Fruit fly (Drosophila melanogaster) whole organism, embryonic: Measurements from ENCODE around the gene Nep6.
A peak's percentile ranks its signal among the peaks of the same experiment; 100 is the strongest.

ENCODE experiments used
- Asciz ChIP-seq: fragments of 200-800 bp; sonication (Bioruptor generic); optimal IDR thresholded peaks from 2 replicates; lab custom pipeline; 2017; ENCODE audit warnings: missing biosample characterization, mild to moderate bottlenecking, missing genetic modification characterization, missing genetic modification reagents
- CG10462 ChIP-seq: fragments of 200-800 bp; sonication (Bioruptor generic); optimal IDR thresholded peaks from 2 replicates; lab custom pipeline; 2016; ENCODE audit warnings: missing biosample characterization, missing genetic modification characterization
- CG10565 ChIP-seq: fragments of 200-800 bp; sonication (Bioruptor generic); optimal IDR thresholded peaks from 3 replicates; lab custom pipeline; 2016; ENCODE audit warnings: missing biosample characterization, mild to moderate bottlenecking, missing genetic modification characterization
- CG10959 ChIP-seq: fragments of 200-800 bp; sonication (Bioruptor generic); IDR thresholded peaks from 2 replicates; pipeline ENCODE4 v1.3.6; 2022; ENCODE audit warnings: missing biosample characterization, missing genetic modification characterization
- CG10979 ChIP-seq: fragments of 200-800 bp; sonication (Bioruptor generic); optimal IDR thresholded peaks from 2 replicates; lab custom pipeline; 2018; ENCODE audit warnings: missing biosample characterization, mild to moderate bottlenecking, missing genetic modification characterization, moderate library complexity
- CG12299 ChIP-seq: fragments of 200-800 bp; sonication (Bioruptor generic); optimal IDR thresholded peaks from 2 replicates; lab custom pipeline; 2018; ENCODE audit warnings: missing biosample characterization, mild to moderate bottlenecking, missing genetic modification characterization
- CG1233 ChIP-seq: fragments of 200-800 bp; sonication (Bioruptor generic); optimal IDR thresholded peaks from 4 replicates; lab custom pipeline; 2018; ENCODE audit warnings: missing biosample characterization, mild to moderate bottlenecking, missing genetic modification characterization
- CG12659 ChIP-seq: fragments of 200-800 bp; sonication (Bioruptor generic); optimal IDR thresholded peaks from 3 replicates; lab custom pipeline; 2017; ENCODE audit warnings: mild to moderate bottlenecking, missing biosample characterization, missing genetic modification reagents, missing genetic modification characterization
- CG13894 ChIP-seq: fragments of 200-800 bp; sonication (Bioruptor generic); optimal IDR thresholded peaks from 3 replicates; lab custom pipeline; 2018; ENCODE audit warnings: missing biosample characterization, mild to moderate bottlenecking, missing genetic modification characterization, moderate library complexity
- CG15479 ChIP-seq: fragments of 200-800 bp; sonication (Bioruptor generic); optimal IDR thresholded peaks from 3 replicates; lab custom pipeline; 2019; ENCODE audit warnings: missing biosample characterization, mild to moderate bottlenecking, missing genetic modification characterization, moderate library complexity
- CG17359 ChIP-seq: fragments of 200-800 bp; sonication (Bioruptor generic); optimal IDR thresholded peaks from 3 replicates; lab custom pipeline; 2018; ENCODE audit warnings: missing biosample characterization, mild to moderate bottlenecking, missing genetic modification characterization, moderate library complexity
- CG2129 ChIP-seq: fragments of 200-800 bp; sonication (Bioruptor generic); IDR thresholded peaks from 2 replicates; pipeline ENCODE4 v1.3.6; 2022; ENCODE audit warnings: missing biosample characterization, missing genetic modification characterization; ENCODE audit not compliant: partially characterized antibody
- CG2712 ChIP-seq: fragments of 200-800 bp; optimal IDR thresholded peaks from 3 replicates; lab custom pipeline; 2019; ENCODE audit warnings: missing biosample characterization, mild to moderate bottlenecking, missing genetic modification characterization, moderate library complexity
- CG30403 ChIP-seq: fragments of 200-800 bp; sonication (Bioruptor generic); optimal IDR thresholded peaks from 3 replicates; lab custom pipeline; 2016; ENCODE audit warnings: missing biosample characterization, missing genetic modification characterization
- CG43689 ChIP-seq: fragments of 200-800 bp; sonication (Bioruptor generic); IDR thresholded peaks from 2 replicates; pipeline ENCODE4 v1.3.6; 2022; ENCODE audit warnings: missing biosample characterization, missing genetic modification characterization
- CG4617 ChIP-seq: fragments of 200-800 bp; sonication (Bioruptor generic); optimal IDR thresholded peaks from 3 replicates; lab custom pipeline; 2016; ENCODE audit warnings: missing biosample characterization, missing genetic modification characterization, borderline replicate concordance
- CG4854 ChIP-seq: fragments of 200-800 bp; sonication (Bioruptor generic); optimal IDR thresholded peaks from 2 replicates; lab custom pipeline; 2016; ENCODE audit warnings: missing biosample characterization, missing genetic modification characterization, inconsistent platforms
- CG5180 ChIP-seq: fragments of 200-800 bp; sonication (Bioruptor generic); optimal IDR thresholded peaks from 3 replicates; lab custom pipeline; 2017; ENCODE audit warnings: missing biosample characterization, missing genetic modification characterization, mild to moderate bottlenecking, moderate library complexity, missing genetic modification reagents
- CG5953 ChIP-seq: fragments of 200-800 bp; sonication (Bioruptor generic); IDR thresholded peaks from 2 replicates; pipeline ENCODE4 v1.3.6; 2022; ENCODE audit warnings: missing biosample characterization, missing genetic modification characterization
- CG6854 ChIP-seq: fragments of 200-800 bp; sonication (Bioruptor generic); optimal IDR thresholded peaks from 3 replicates; lab custom pipeline; 2017; ENCODE audit warnings: missing biosample characterization, mild to moderate bottlenecking, missing genetic modification characterization
- CG9215 ChIP-seq: fragments of 200-800 bp; sonication (Bioruptor generic); IDR thresholded peaks from 2 replicates; pipeline ENCODE4 v1.3.6; 2022; ENCODE audit warnings: missing biosample characterization, missing genetic modification characterization
- Chrac-16 ChIP-seq: fragments of 200-800 bp; sonication (Bioruptor generic); optimal IDR thresholded peaks from 3 replicates; lab custom pipeline; 2016; ENCODE audit warnings: missing biosample characterization, missing genetic modification characterization
- D19B ChIP-seq: fragments of 200-800 bp; sonication (Bioruptor generic); optimal IDR thresholded peaks from 2 replicates; lab custom pipeline; 2017; ENCODE audit warnings: missing biosample characterization, mild to moderate bottlenecking, missing genetic modification characterization
- Dad ChIP-seq: fragments of 200-800 bp; sonication (Bioruptor generic); optimal IDR thresholded peaks from 3 replicates; lab custom pipeline; 2016; ENCODE audit warnings: missing biosample characterization, missing genetic modification characterization
- Dref ChIP-seq: fragments of 200-800 bp; sonication (Bioruptor generic); IDR thresholded peaks from 2 replicates; pipeline ENCODE4 v1.3.6; 2022; ENCODE audit warnings: missing biosample characterization, missing genetic modification characterization
- E2f2 ChIP-seq: fragments of 200-800 bp; sonication (Bioruptor generic); IDR thresholded peaks from 2 replicates; pipeline ENCODE4 v1.3.6; 2022; ENCODE audit warnings: missing biosample characterization, missing genetic modification characterization
- Fer2 ChIP-seq: fragments of 200-800 bp; sonication (Bioruptor generic); optimal IDR thresholded peaks from 2 replicates; lab custom pipeline; 2018; ENCODE audit warnings: missing biosample characterization, mild to moderate bottlenecking, missing genetic modification characterization, moderate library complexity
- Gsc ChIP-seq: fragments of 200-800 bp; sonication (Bioruptor generic); IDR thresholded peaks from 2 replicates; pipeline ENCODE4 v1.3.6; 2022; ENCODE audit warnings: missing biosample characterization, missing genetic modification characterization
- Lpt ChIP-seq: fragments of >200 bp; optimal IDR thresholded peaks from 2 replicates; lab custom pipeline; 2018; ENCODE audit warnings: missing biosample characterization, missing genetic modification characterization
- Med ChIP-seq: fragments of 200-800 bp; sonication (Bioruptor generic); peaks from one replicate; lab custom pipeline; 2016; ENCODE audit warnings: missing biosample characterization, missing genetic modification characterization, mild to moderate bottlenecking, inconsistent platforms, moderate library complexity
- Nf-YA ChIP-seq: fragments of 200-800 bp; sonication (Bioruptor generic); IDR thresholded peaks from 2 replicates; pipeline ENCODE4 v1.3.6; 2022; ENCODE audit warnings: missing biosample characterization, missing genetic modification characterization
- Rx ChIP-seq: fragments of 200-800 bp; sonication (Bioruptor generic); IDR thresholded peaks from 2 replicates; pipeline ENCODE4 v1.3.6; 2022; ENCODE audit warnings: missing biosample characterization, missing genetic modification characterization
- chinmo ChIP-seq: fragments of 200-800 bp; sonication (Bioruptor generic); IDR thresholded peaks from 4 replicates; pipeline ENCODE4 v1.3.6; 2022; ENCODE audit warnings: missing biosample characterization, missing genetic modification characterization; ENCODE audit not compliant: partially characterized antibody
- dati ChIP-seq: fragments of 200-800 bp; sonication (Bioruptor generic); IDR thresholded peaks from 2 replicates; pipeline ENCODE4 v1.3.6; 2022; ENCODE audit warnings: missing biosample characterization, missing genetic modification characterization
- disco-r ChIP-seq: fragments of 200-800 bp; sonication (Bioruptor generic); optimal IDR thresholded peaks from 2 replicates; lab custom pipeline; 2016; ENCODE audit warnings: missing biosample characterization, missing genetic modification characterization
- exex ChIP-seq: fragments of 200-800 bp; sonication (Bioruptor generic); optimal IDR thresholded peaks from 4 replicates; lab custom pipeline; 2018; ENCODE audit warnings: missing biosample characterization, mild to moderate bottlenecking, missing genetic modification characterization, moderate library complexity
- eyg ChIP-seq: fragments of 200-800 bp; sonication (Bioruptor generic); optimal IDR thresholded peaks from 3 replicates; lab custom pipeline; 2016; ENCODE audit warnings: missing biosample characterization, missing genetic modification characterization
- fd64A ChIP-seq: fragments of 200-800 bp; sonication (Bioruptor generic); optimal IDR thresholded peaks from 3 replicates; lab custom pipeline; 2018; ENCODE audit warnings: missing biosample characterization, mild to moderate bottlenecking, missing genetic modification characterization
- hbn ChIP-seq: fragments of 200-800 bp; sonication (Bioruptor generic); IDR thresholded peaks from 2 replicates; pipeline ENCODE4 v1.3.6; 2022; ENCODE audit warnings: missing biosample characterization, missing genetic modification characterization; ENCODE audit not compliant: partially characterized antibody
- inv ChIP-seq: fragments of 200-800 bp; sonication (Bioruptor generic); IDR thresholded peaks from 2 replicates; pipeline ENCODE4 v1.3.6; 2022; ENCODE audit warnings: missing biosample characterization, missing genetic modification characterization; ENCODE audit not compliant: partially characterized antibody
- luna ChIP-seq: fragments of 200-800 bp; sonication (Bioruptor generic); optimal IDR thresholded peaks from 2 replicates; lab custom pipeline; 2016; ENCODE audit warnings: missing biosample characterization, missing genetic modification characterization
- maf-S ChIP-seq: fragments of 200-800 bp; sonication (Bioruptor generic); optimal IDR thresholded peaks from 2 replicates; lab custom pipeline; 2016; ENCODE audit warnings: missing biosample characterization, missing genetic modification characterization
- mld ChIP-seq: fragments of 200-800 bp; sonication (Bioruptor generic); IDR thresholded peaks from 3 replicates; pipeline ENCODE4 v1.3.6; 2022; ENCODE audit warnings: missing biosample characterization, missing genetic modification characterization; ENCODE audit not compliant: partially characterized antibody
- nerfin-1 ChIP-seq: fragments of 200-800 bp; sonication (Bioruptor generic); optimal IDR thresholded peaks from 3 replicates; lab custom pipeline; 2019; ENCODE audit warnings: missing biosample characterization, mild to moderate bottlenecking, missing genetic modification characterization, moderate library complexity
- odd ChIP-seq: fragments of 200-800 bp; sonication (Bioruptor generic); optimal IDR thresholded peaks from 2 replicates; lab custom pipeline; 2017; ENCODE audit warnings: missing biosample characterization, mild to moderate bottlenecking, missing genetic modification characterization
- seq ChIP-seq: fragments of 200-800 bp; sonication (Bioruptor generic); IDR thresholded peaks from 2 replicates; pipeline ENCODE4 v1.3.6; 2022; ENCODE audit warnings: missing biosample characterization, missing genetic modification characterization
- ssp ChIP-seq: fragments of 200-800 bp; sonication (Bioruptor generic); IDR thresholded peaks from 2 replicates; pipeline ENCODE4 v1.3.6; 2022; ENCODE audit warnings: missing biosample characterization, missing genetic modification characterization
- stc ChIP-seq: fragments of 200-800 bp; sonication (Bioruptor generic); IDR thresholded peaks from 2 replicates; pipeline ENCODE4 v1.3.6; 2022; ENCODE audit warnings: missing biosample characterization, missing genetic modification characterization
- tio ChIP-seq: fragments of 200-800 bp; sonication (Bioruptor generic); optimal IDR thresholded peaks from 2 replicates; lab custom pipeline; 2017; ENCODE audit warnings: missing biosample characterization, missing genetic modification characterization, inconsistent platforms
- zen2 ChIP-seq: fragments of 200-800 bp; sonication (Bioruptor generic); IDR thresholded peaks from 3 replicates; pipeline ENCODE4 v1.3.6; 2022; ENCODE audit warnings: missing biosample characterization, missing genetic modification characterization; ENCODE audit not compliant: partially characterized antibody
- zfh1 ChIP-seq: fragments of 200-800 bp; sonication (Bioruptor generic); IDR thresholded peaks from 3 replicates; pipeline ENCODE4 v1.3.6; 2022; ENCODE audit warnings: missing biosample characterization, missing genetic modification characterization

Nep6 gene

DNA sequence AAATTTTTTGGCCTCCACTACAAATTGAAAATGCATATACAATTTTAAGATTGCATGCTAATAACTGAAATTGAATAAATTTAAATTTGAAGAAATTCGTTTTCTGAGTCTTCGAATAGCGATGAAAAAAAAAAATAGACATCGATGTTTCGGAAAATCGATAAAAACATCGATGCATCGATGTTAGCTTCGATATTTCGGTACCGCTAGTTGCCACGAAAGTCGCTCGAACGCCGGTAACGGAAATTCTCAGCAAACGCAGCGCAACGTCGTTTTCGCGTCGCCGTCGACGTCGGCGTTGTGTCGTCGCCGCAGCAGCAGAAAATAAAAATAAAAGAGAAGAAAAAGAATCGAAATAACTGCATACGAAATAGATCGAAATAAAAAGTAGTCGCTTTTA lies 36.4 kb upstream of the Nep6 start, which contains the start of gene Agpat1 (continued):
- TF ChIP-seq ssp (no peak), Nf-YA (no peak), luna (GFP tag; lab: Kevin White, UChicago) (no peak), inv (GFP tag; lab: Robert Waterston, UW) (peak; percentile 55), CG13894 (tag; lab: Kevin White, UChicago) (no peak), Dad (GFP tag; lab: Kevin White, UChicago) (no peak), CG30403 (no peak), CG10565 (GFP tag; lab: Kevin White, UChicago) (no peak), zfh1 (GFP tag; lab: Robert Waterston, UW) (no peak), CG6854 (GFP tag; lab: Kevin White, UChicago) (no peak), CG10979 (tag; lab: Kevin White, UChicago) (no peak), zen2 (peak; percentile 65), seq (GFP tag; lab: Robert Waterston, UW) (no peak), CG5180 (no peak), Chrac-16 (GFP tag; lab: Kevin White, UChicago) (no peak), Lpt (GFP tag; lab: Kevin White, UChicago) (no peak), CG12659 (no peak), Rx (GFP tag; lab: Robert Waterston, UW) (no peak), Dref (GFP tag; lab: Robert Waterston, UW) (peak; percentile 78), CG17359 (peak; percentile 2), CG43689 (GFP tag; lab: Robert Waterston, UW) (no peak), dati (no peak), eyg (GFP tag; lab: Kevin White, UChicago) (no peak), CG9215 (no peak), CG2712 (tag; lab: Kevin White, UChicago) (no peak), D19B (no peak), CG2129 (GFP tag; lab: Robert Waterston, UW) (peak; percentile 68), CG1233 (GFP tag; lab: Kevin White, UChicago) (no peak), CG12299 (no peak), CG4854 (GFP tag; lab: Kevin White, UChicago) (no peak), chinmo (GFP tag; lab: Robert Waterston, UW) (peak; percentile 88; the same call in 3 of the 4 replicates), nerfin-1 (tag; lab: Kevin White, UChicago) (no peak), fd64A (GFP tag; lab: Kevin White, UChicago) (no peak), exex (no peak), hbn (peak; percentile 80), maf-S (GFP tag; lab: Kevin White, UChicago) (no peak), E2f2 (GFP tag; lab: Robert Waterston, UW) (peak; percentile 34), disco-r (no peak), Gsc (GFP tag; lab: Robert Waterston, UW) (no peak), CG4617 (GFP tag; lab: Kevin White, UChicago) (no peak), tio (GFP tag; lab: Kevin White, UChicago) (no peak), odd (GFP tag; lab: Kevin White, UChicago) (no peak), CG5953 (GFP tag; lab: Robert Waterston, UW) (no peak), CG15479 (GFP tag; lab: Kevin White, UChicago) (no peak), stc (GFP tag; lab: Robert Waterston, UW) (no peak), Fer2 (tag; lab: Kevin White, UChicago) (no peak), CG10462 (peak; percentile 67), mld (GFP tag; lab: Robert Waterston, UW) (peak; percentile 83), CG10959 (no peak), Asciz (GFP tag; lab: Kevin White, UChicago) (no peak), Med (GFP tag; lab: Kevin White, UChicago) (peak; percentile 55)
